Fruit fly (Drosophila melanogaster) whole organism, embryonic: ENCODE results near the gene CG1309.

Experiments
- ATbp ChIP-seq: fragments of 200-800 bp; sonication (Bioruptor generic); optimal IDR thresholded peaks from 2 replicates; lab custom pipeline; 2017; ENCODE audit warnings: missing biosample characterization, mild to moderate bottlenecking, missing genetic modification characterization, missing genetic modification reagents
- Antp ChIP-seq: fragments of 200-800 bp; sonication (Bioruptor generic); optimal IDR thresholded peaks from 3 replicates; lab custom pipeline; 2016; ENCODE audit warnings: missing biosample characterization, missing genetic modification characterization
- BtbVII ChIP-seq: fragments of 200-800 bp; sonication (Bioruptor generic); optimal IDR thresholded peaks from 3 replicates; lab custom pipeline; 2017; ENCODE audit warnings: missing biosample characterization, mild to moderate bottlenecking, missing genetic modification characterization
- CG1233 ChIP-seq: fragments of 200-800 bp; sonication (Bioruptor generic); optimal IDR thresholded peaks from 4 replicates; lab custom pipeline; 2018; ENCODE audit warnings: missing biosample characterization, mild to moderate bottlenecking, missing genetic modification characterization
- CG12659 ChIP-seq: fragments of 200-800 bp; sonication (Bioruptor generic); optimal IDR thresholded peaks from 3 replicates; lab custom pipeline; 2017; ENCODE audit warnings: mild to moderate bottlenecking, missing biosample characterization, missing genetic modification reagents, missing genetic modification characterization
- CG15479 ChIP-seq: fragments of 200-800 bp; sonication (Bioruptor generic); optimal IDR thresholded peaks from 3 replicates; lab custom pipeline; 2019; ENCODE audit warnings: missing biosample characterization, mild to moderate bottlenecking, missing genetic modification characterization, moderate library complexity
- CG17359 ChIP-seq: fragments of 200-800 bp; sonication (Bioruptor generic); optimal IDR thresholded peaks from 3 replicates; lab custom pipeline; 2018; ENCODE audit warnings: missing biosample characterization, mild to moderate bottlenecking, missing genetic modification characterization, moderate library complexity
- CG17361 ChIP-seq: fragments of 200-800 bp; sonication (Bioruptor generic); IDR thresholded peaks from 3 replicates; pipeline ENCODE4 v1.3.6; 2022; ENCODE audit warnings: missing biosample characterization, missing genetic modification characterization
- CG30403 ChIP-seq: fragments of 200-800 bp; sonication (Bioruptor generic); optimal IDR thresholded peaks from 3 replicates; lab custom pipeline; 2016; ENCODE audit warnings: missing biosample characterization, missing genetic modification characterization
- CG31388 ChIP-seq: fragments of 200-800 bp; sonication (Bioruptor generic); optimal IDR thresholded peaks from 2 replicates; lab custom pipeline; 2016; ENCODE audit warnings: missing biosample characterization, missing genetic modification characterization
- CG34224 ChIP-seq: fragments of 200-800 bp; sonication (Bioruptor generic); IDR thresholded peaks from 3 replicates; pipeline ENCODE4 v1.3.6; 2022; ENCODE audit warnings: missing biosample characterization, missing genetic modification characterization; ENCODE audit not compliant: partially characterized antibody
- CG4424 ChIP-seq: fragments of 200-800 bp; sonication (Bioruptor generic); optimal IDR thresholded peaks from 3 replicates; lab custom pipeline; 2016; ENCODE audit warnings: missing biosample characterization, missing genetic modification characterization
- CG6272 ChIP-seq: fragments of 200-800 bp; sonication (Bioruptor generic); IDR thresholded peaks from 2 replicates; pipeline ENCODE4 v1.3.6; 2022; ENCODE audit warnings: missing biosample characterization, missing genetic modification characterization
- CG6765 ChIP-seq: fragments of 200-800 bp; sonication (Bioruptor generic); optimal IDR thresholded peaks from 3 replicates; lab custom pipeline; 2017; ENCODE audit warnings: missing biosample characterization, mild to moderate bottlenecking, missing genetic modification characterization
- CG8388 ChIP-seq: fragments of 200-800 bp; sonication (Bioruptor generic); optimal IDR thresholded peaks from 2 replicates; lab custom pipeline; 2019; ENCODE audit warnings: missing biosample characterization, mild to moderate bottlenecking, missing genetic modification characterization, moderate library complexity
- CG8924 ChIP-seq: fragments of 200-800 bp; optimal IDR thresholded peaks from 3 replicates; lab custom pipeline; 2019; ENCODE audit warnings: missing biosample characterization, mild to moderate bottlenecking, missing genetic modification characterization, moderate library complexity
- D ChIP-seq, 2 experiments: fragments of 200-800 bp in 1 of 2; fragments of >200 bp in 1 of 2; sonication (Bioruptor generic) in 1 of 2; optimal IDR thresholded peaks; 2 replicates in 1 of 2; 3 replicates in 1 of 2; lab custom pipeline; 2017; ENCODE audit warnings: mild to moderate bottlenecking in 1 of 2, missing biosample characterization in 1 of 2, missing genetic modification characterization in 1 of 2, missing genetic modification reagents in 1 of 2
- D19B ChIP-seq: fragments of 200-800 bp; sonication (Bioruptor generic); optimal IDR thresholded peaks from 2 replicates; lab custom pipeline; 2017; ENCODE audit warnings: missing biosample characterization, mild to moderate bottlenecking, missing genetic modification characterization
- Elba2 ChIP-seq: fragments of 200-800 bp; sonication (Bioruptor generic); optimal IDR thresholded peaks from 3 replicates; lab custom pipeline; 2016; ENCODE audit warnings: missing biosample characterization, missing genetic modification characterization
- HmgD ChIP-seq: fragments of 200-800 bp; sonication (Bioruptor generic); optimal IDR thresholded peaks from 3 replicates; lab custom pipeline; 2016; ENCODE audit warnings: missing biosample characterization, missing genetic modification characterization
- Mad ChIP-seq: fragments of 200-800 bp; sonication (Bioruptor generic); optimal IDR thresholded peaks from 2 replicates; lab custom pipeline; 2016; ENCODE audit warnings: missing biosample characterization, missing genetic modification characterization
- NC2β ChIP-seq: fragments of 200-800 bp; sonication (Bioruptor generic); optimal IDR thresholded peaks from 2 replicates; lab custom pipeline; 2016; ENCODE audit warnings: missing biosample characterization, missing genetic modification characterization
- Nf-YB ChIP-seq: fragments of 200-800 bp; sonication (Bioruptor generic); optimal IDR thresholded peaks from 3 replicates; lab custom pipeline; 2019; ENCODE audit warnings: missing biosample characterization, mild to moderate bottlenecking, missing genetic modification characterization, moderate library complexity
- Poxn ChIP-seq: fragments of 200-800 bp; sonication (Bioruptor generic); IDR thresholded peaks from 2 replicates; pipeline ENCODE4 v1.3.6; 2022; ENCODE audit warnings: missing biosample characterization, missing genetic modification characterization
- Side ChIP-seq: fragments of 200-800 bp; sonication (Bioruptor generic); optimal IDR thresholded peaks from 2 replicates; lab custom pipeline; 2016; ENCODE audit warnings: missing biosample characterization, missing genetic modification characterization
- Stat92E ChIP-seq, 3 experiments: fragments of >200 bp in 2 of 3; fragments of 200-800 bp in 1 of 3; sonication (Bioruptor generic) in 1 of 3; optimal IDR thresholded peaks; 2 replicates each; lab custom pipeline; 2017 to 2019; ENCODE audit warnings: missing biosample characterization in 3 of 3, missing genetic modification characterization in 3 of 3, mild to moderate bottlenecking in 1 of 3, moderate library complexity in 1 of 3
- Tbp ChIP-seq: fragments of >200 bp; optimal IDR thresholded peaks from 2 replicates; lab custom pipeline; 2018; ENCODE audit warnings: missing biosample characterization, missing genetic modification characterization
- ac ChIP-seq: fragments of 200-800 bp; sonication (Bioruptor generic); optimal IDR thresholded peaks from 3 replicates; lab custom pipeline; 2017; ENCODE audit warnings: missing biosample characterization, mild to moderate bottlenecking, missing genetic modification characterization
- bbx ChIP-seq: fragments of 200-800 bp; sonication (Bioruptor generic); IDR thresholded peaks from 2 replicates; pipeline ENCODE4 v1.3.6; 2022; ENCODE audit warnings: missing biosample characterization, missing genetic modification characterization; ENCODE audit not compliant: partially characterized antibody
- cato ChIP-seq: fragments of 200-800 bp; sonication (Bioruptor generic); optimal IDR thresholded peaks from 2 replicates; lab custom pipeline; 2016; ENCODE audit warnings: missing biosample characterization, missing genetic modification characterization, borderline replicate concordance
- caup ChIP-seq: fragments of 200-800 bp; sonication (Bioruptor generic); optimal IDR thresholded peaks from 3 replicates; lab custom pipeline; 2017; ENCODE audit warnings: missing biosample characterization, mild to moderate bottlenecking, missing genetic modification characterization, moderate library complexity; ENCODE audit not compliant: severe bottlenecking
- chn ChIP-seq: fragments of 200-800 bp; sonication (Bioruptor generic); optimal IDR thresholded peaks from 2 replicates; lab custom pipeline; 2016; ENCODE audit warnings: missing biosample characterization, missing genetic modification characterization
- corto ChIP-seq: fragments of 200-800 bp; sonication (Bioruptor generic); optimal IDR thresholded peaks from 2 replicates; lab custom pipeline; 2016; ENCODE audit warnings: missing biosample characterization, mild to moderate bottlenecking, missing genetic modification characterization, moderate library complexity
- cwo ChIP-seq: fragments of 200-800 bp; sonication (Bioruptor generic); optimal IDR thresholded peaks from 3 replicates; lab custom pipeline; 2017; ENCODE audit warnings: missing biosample characterization, missing genetic modification characterization, mild to moderate bottlenecking, moderate library complexity, missing genetic modification reagents
- dan ChIP-seq: fragments of 200-800 bp; sonication (Bioruptor generic); IDR thresholded peaks from 2 replicates; pipeline ENCODE4 v1.3.6; 2022; ENCODE audit warnings: missing biosample characterization, missing genetic modification characterization
- disco-r ChIP-seq: fragments of 200-800 bp; sonication (Bioruptor generic); optimal IDR thresholded peaks from 2 replicates; lab custom pipeline; 2016; ENCODE audit warnings: missing biosample characterization, missing genetic modification characterization
- exex ChIP-seq: fragments of 200-800 bp; sonication (Bioruptor generic); optimal IDR thresholded peaks from 4 replicates; lab custom pipeline; 2018; ENCODE audit warnings: missing biosample characterization, mild to moderate bottlenecking, missing genetic modification characterization, moderate library complexity
- fd64A ChIP-seq: fragments of 200-800 bp; sonication (Bioruptor generic); optimal IDR thresholded peaks from 3 replicates; lab custom pipeline; 2018; ENCODE audit warnings: missing biosample characterization, mild to moderate bottlenecking, missing genetic modification characterization
- hbn ChIP-seq: fragments of 200-800 bp; sonication (Bioruptor generic); IDR thresholded peaks from 2 replicates; pipeline ENCODE4 v1.3.6; 2022; ENCODE audit warnings: missing biosample characterization, missing genetic modification characterization; ENCODE audit not compliant: partially characterized antibody
- ind ChIP-seq: fragments of 200-800 bp; sonication (Bioruptor generic); optimal IDR thresholded peaks from 3 replicates; lab custom pipeline; 2016; ENCODE audit warnings: missing biosample characterization, missing genetic modification characterization
- insv ChIP-seq, 2 experiments: fragments of 200-800 bp; sonication (Bioruptor generic); optimal IDR thresholded peaks; 3 replicates each; lab custom pipeline; 2016 to 2018; ENCODE audit warnings: missing biosample characterization in 2 of 2, missing genetic modification characterization in 2 of 2
- mam ChIP-seq: fragments of 200-800 bp; sonication (Bioruptor generic); optimal IDR thresholded peaks from 3 replicates; lab custom pipeline; 2016; ENCODE audit warnings: missing biosample characterization, missing genetic modification characterization
- rib ChIP-seq: fragments of 200-800 bp; sonication (Bioruptor generic); IDR thresholded peaks from 2 replicates; pipeline ENCODE4 v1.3.6; 2022; ENCODE audit warnings: missing biosample characterization, missing genetic modification characterization
- slou ChIP-seq: fragments of 200-800 bp; sonication (Bioruptor generic); optimal IDR thresholded peaks from 3 replicates; lab custom pipeline; 2016; ENCODE audit warnings: missing biosample characterization, missing genetic modification characterization
- tin ChIP-seq: fragments of 200-800 bp; sonication (Bioruptor generic); optimal IDR thresholded peaks from 3 replicates; lab custom pipeline; 2016; ENCODE audit warnings: missing biosample characterization, missing genetic modification characterization
- ttk ChIP-seq: fragments of 200-800 bp; sonication (Bioruptor generic); IDR thresholded peaks from 2 replicates; pipeline ENCODE4 v2.1.2; 2022; ENCODE audit warnings: missing biosample characterization, missing genetic modification characterization
- unpg ChIP-seq: fragments of 200-800 bp; sonication (Bioruptor generic); optimal IDR thresholded peaks from 3 replicates; lab custom pipeline; 2018; ENCODE audit warnings: missing biosample characterization, mild to moderate bottlenecking, missing genetic modification characterization, moderate library complexity
- vnd ChIP-seq: fragments of 200-800 bp; sonication (Bioruptor generic); IDR thresholded peaks from 3 replicates; pipeline ENCODE4 v1.3.6; 2022; ENCODE audit warnings: missing biosample characterization, missing genetic modification characterization; ENCODE audit not compliant: partially characterized antibody
- wdn ChIP-seq: fragments of 200-800 bp; sonication (Bioruptor generic); IDR thresholded peaks from 2 replicates; pipeline ENCODE4 v1.3.6; 2022; ENCODE audit warnings: missing biosample characterization, missing genetic modification characterization
- yki ChIP-seq: fragments of >200 bp; optimal IDR thresholded peaks from 3 replicates; lab custom pipeline; 2018
- z ChIP-seq: fragments of 200-800 bp; sonication (Bioruptor generic); IDR thresholded peaks from 3 replicates; pipeline ENCODE4 v1.3.6; 2022; ENCODE audit warnings: missing biosample characterization, missing genetic modification characterization

CG1309 gene

DNA sequence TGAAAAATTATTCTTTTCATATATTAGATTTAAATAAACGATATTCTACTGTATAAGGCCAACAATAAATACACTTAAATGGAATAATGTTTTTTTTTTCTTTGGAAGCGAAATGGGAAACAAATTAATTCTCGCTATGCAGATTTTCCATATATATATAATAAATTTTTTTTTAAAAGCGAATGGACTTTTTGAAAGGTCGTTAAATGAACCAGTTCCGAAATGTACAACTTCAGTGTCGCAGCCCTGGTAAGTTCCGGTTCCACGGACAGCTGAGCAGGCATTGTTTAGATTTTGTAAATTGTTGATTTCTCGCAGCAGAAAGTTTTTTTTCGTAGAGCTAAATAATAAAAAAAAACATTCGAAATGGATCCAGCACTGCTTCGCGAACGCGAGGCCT, 27.6 kb downstream of the CG1309 start, which contains the start of gene TfIIEbeta (continued):
- TF ChIP-seq cato (GFP tag; lab: Kevin White, UChicago) (no peak), vnd (no peak), caup (GFP tag; lab: Kevin White, UChicago) (peak; percentile 2), unpg (GFP tag; lab: Kevin White, UChicago) (peak; percentile 38), CG30403 (GFP tag; lab: Kevin White, UChicago) (no peak), hbn (no peak), tin (GFP tag; lab: Kevin White, UChicago) (no peak), HmgD (no peak), CG8924 (tag; lab: Kevin White, UChicago) (peak; percentile 38), CG31388 (no peak), Tbp (no peak), bbx (GFP tag; lab: Robert Waterston, UW) (no peak), slou (GFP tag; lab: Kevin White, UChicago) (no peak), D (optimal IDR thresholded peaks at IDR 0.05; lab: Kevin White, UChicago) (no peak), D (GFP tag; optimal IDR thresholded peaks at IDR 0.05; lab: Kevin White, UChicago) (peak; percentile 7), chn (GFP tag; lab: Kevin White, UChicago) (no peak), CG17359 (tag; lab: Kevin White, UChicago) (peak; percentile 66), CG6272 (GFP tag; lab: Robert Waterston, UW) (no peak), ATbp (GFP tag; lab: Kevin White, UChicago) (no peak), exex (no peak), CG17361 (peak; percentile 55; the same call in 2 of the 3 replicates), insv (GFP tag; optimal IDR thresholded peaks at IDR 0.05; lab: Kevin White, UChicago) (peak in 1 of 2 experiments; percentile 7), CG4424 (GFP tag; lab: Kevin White, UChicago) (peak; percentile 50), Side (GFP tag; lab: Kevin White, UChicago) (no peak), ind (GFP tag; lab: Kevin White, UChicago) (peak; percentile 23), NC2β (GFP tag; lab: Kevin White, UChicago) (no peak), rib (GFP tag; lab: Robert Waterston, UW) (no peak), wdn (GFP tag; lab: Robert Waterston, UW) (no peak), CG15479 (GFP tag; lab: Kevin White, UChicago) (no peak), ac (no peak), CG12659 (peak; percentile 40), Poxn (GFP tag; lab: Robert Waterston, UW) (no peak), Nf-YB (GFP tag; lab: Kevin White, UChicago) (no peak), fd64A (GFP tag; lab: Kevin White, UChicago) (no peak), D19B (no peak), ttk (no peak), yki (no peak), dan (GFP tag; lab: Robert Waterston, UW) (no peak), corto (GFP tag; lab: Kevin White, UChicago) (no peak), Mad (no peak), z (no peak), CG1233 (GFP tag; lab: Kevin White, UChicago) (peak; percentile 37), CG8388 (GFP tag; lab: Kevin White, UChicago) (no peak), BtbVII (GFP tag; lab: Kevin White, UChicago) (peak; percentile 12), cwo (GFP tag; lab: Kevin White, UChicago) (no peak), CG34224 (GFP tag; lab: Robert Waterston, UW) (no peak), mam (GFP tag; lab: Kevin White, UChicago) (no peak), Elba2 (no peak), Antp (GFP tag; lab: Kevin White, UChicago) (no peak), Stat92E (GFP tag; optimal IDR thresholded peaks at IDR 0.05; lab: Kevin White, UChicago) (peak in 1 of 3 experiments; percentile 6), CG6765 (GFP tag; lab: Kevin White, UChicago) (no peak), disco-r (no peak)
